Fruit fly (Drosophila melanogaster): Measurements from ENCODE around the gene CG4367.

Gene CG4367

DNA sequence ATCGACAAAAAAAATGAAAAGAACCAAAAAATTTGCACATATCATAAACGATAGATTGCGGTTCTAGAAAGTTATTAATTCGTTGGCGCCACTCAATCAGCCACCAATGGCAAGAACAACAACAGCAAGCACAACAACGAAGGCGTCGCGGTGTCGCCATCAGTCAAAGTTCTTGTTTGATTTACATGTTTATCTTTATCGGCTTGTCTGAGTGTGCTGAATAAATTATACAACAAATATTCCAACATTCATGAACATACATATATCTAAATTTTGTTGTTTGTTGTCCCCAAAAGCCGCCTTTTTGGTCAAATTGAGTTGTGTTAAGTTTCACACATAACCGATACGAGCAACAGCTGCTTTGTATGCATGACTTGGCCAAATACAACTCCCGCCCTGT lies 31.2 kb downstream of the CG4367 start:
- TF ChIP-seq fkh (GFP tag; optimal IDR thresholded peaks at IDR 0.05) (peak; percentile 68), CG4318 (GFP tag; optimal IDR thresholded peaks at IDR 0.05) (no peak), svp (GFP tag) (no peak)

DNA sequence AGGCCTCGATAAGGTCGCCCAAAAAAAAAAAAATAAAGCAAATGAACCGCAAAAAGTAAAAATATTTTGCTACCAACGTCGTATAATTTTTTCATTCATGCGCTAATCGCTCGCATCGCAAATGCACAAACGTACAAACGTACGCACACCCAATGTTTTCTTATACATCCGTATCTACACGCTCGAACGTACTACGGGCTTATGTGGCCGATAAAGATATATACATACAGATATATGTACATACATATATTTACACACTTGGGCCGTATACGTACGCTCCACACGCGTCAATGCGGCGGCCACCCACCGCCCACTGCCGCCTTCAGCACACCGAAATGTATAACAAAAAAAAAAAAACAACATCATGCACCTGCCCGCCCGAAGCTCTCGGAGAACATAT lies 38.8 kb downstream of the CG4367 start:
- no peak for TF ChIP-seq CG3919 (GFP tag; optimal IDR thresholded peaks at IDR 0.05)
- no peak for TF ChIP-seq CG6792 (GFP tag; optimal IDR thresholded peaks at IDR 0.05)
- TF ChIP-seq CG10631 (GFP tag; optimal IDR thresholded peaks at IDR 0.05), result no peak
- no peak for TF ChIP-seq CG9139 (GFP tag; optimal IDR thresholded peaks at IDR 0.05)
- TF ChIP-seq achi (GFP tag; optimal IDR thresholded peaks at IDR 0.05), result no peak
- no peak for TF ChIP-seq CG6854 (GFP tag; optimal IDR thresholded peaks at IDR 0.05)
- no peak for TF ChIP-seq fd85E (GFP tag; optimal IDR thresholded peaks at IDR 0.05)
- no peak for TF ChIP-seq lz (GFP tag; optimal IDR thresholded peaks at IDR 0.05)
- no peak for TF ChIP-seq Met (GFP tag; optimal IDR thresholded peaks at IDR 0.05)
- TF ChIP-seq vri (GFP tag; optimal IDR thresholded peaks at IDR 0.05), result peak; percentile 3
- TF ChIP-seq CG1621 (tag; optimal IDR thresholded peaks at IDR 0.05), result no peak
- TF ChIP-seq CG16779 (tag; optimal IDR thresholded peaks at IDR 0.05), result no peak
- no peak for TF ChIP-seq Lpt (GFP tag; optimal IDR thresholded peaks at IDR 0.05)
- peak; percentile 66 for TF ChIP-seq Eip78C (GFP tag)
- no peak for TF ChIP-seq CG15336 (GFP tag; IDR thresholded peaks at IDR 0.05)
- TF ChIP-seq Hr38 (GFP tag; optimal IDR thresholded peaks at IDR 0.05), result no peak
- TF ChIP-seq Eip75B (GFP tag; optimal IDR thresholded peaks at IDR 0.05), result no peak
- TF ChIP-seq CG8119 (GFP tag; IDR thresholded peaks at IDR 0.05), result no peak
- TF ChIP-seq pdm3 (GFP tag; optimal IDR thresholded peaks at IDR 0.05), result no peak
- no peak for TF ChIP-seq Gug (GFP tag; IDR thresholded peaks at IDR 0.05)
- no peak for TF ChIP-seq CG10669 (GFP tag; optimal IDR thresholded peaks at IDR 0.05)
- no peak for TF ChIP-seq CG6808 (GFP tag; optimal IDR thresholded peaks at IDR 0.05)
- no peak for TF ChIP-seq dsx (GFP tag; optimal IDR thresholded peaks at IDR 0.05; ENCODE audit: poor library complexity, severe bottlenecking)
- TF ChIP-seq Ets21C (GFP tag; optimal IDR thresholded peaks at IDR 0.05), result no peak
- TF ChIP-seq CG6276 (GFP tag; optimal IDR thresholded peaks at IDR 0.05), result no peak
- TF ChIP-seq Eip93F (GFP tag; optimal IDR thresholded peaks at IDR 0.05), result no peak
- no peak for TF ChIP-seq CG8632 (GFP tag; optimal IDR thresholded peaks at IDR 0.05)
- TF ChIP-seq Blimp-1 (GFP tag; optimal IDR thresholded peaks at IDR 0.05), result no peak
- TF ChIP-seq CG6163 (GFP tag; IDR thresholded peaks at IDR 0.05), result no peak
- TF ChIP-seq Hr4 (GFP tag; optimal IDR thresholded peaks at IDR 0.05), result no peak
- no peak for TF ChIP-seq cyc (GFP tag; optimal IDR thresholded peaks at IDR 0.05)
- no peak for TF ChIP-seq acj6 (GFP tag; optimal IDR thresholded peaks at IDR 0.05)
- no peak for TF ChIP-seq OdsH (GFP tag; optimal IDR thresholded peaks at IDR 0.05)
- TF ChIP-seq fkh (GFP tag; optimal IDR thresholded peaks at IDR 0.05), result peak; percentile 48
- peak; percentile 14; the same call in 1 of the 3 replicates for TF ChIP-seq eg (GFP tag; IDR thresholded peaks at IDR 0.05)
- TF ChIP-seq net (GFP tag; optimal IDR thresholded peaks at IDR 0.05), result no peak
- no peak for TF ChIP-seq salr (GFP tag; optimal IDR thresholded peaks at IDR 0.05)
- peak; percentile 69 for TF ChIP-seq svp (GFP tag)
- no peak for TF ChIP-seq Sox102F (GFP tag; optimal IDR thresholded peaks at IDR 0.05)

DNA sequence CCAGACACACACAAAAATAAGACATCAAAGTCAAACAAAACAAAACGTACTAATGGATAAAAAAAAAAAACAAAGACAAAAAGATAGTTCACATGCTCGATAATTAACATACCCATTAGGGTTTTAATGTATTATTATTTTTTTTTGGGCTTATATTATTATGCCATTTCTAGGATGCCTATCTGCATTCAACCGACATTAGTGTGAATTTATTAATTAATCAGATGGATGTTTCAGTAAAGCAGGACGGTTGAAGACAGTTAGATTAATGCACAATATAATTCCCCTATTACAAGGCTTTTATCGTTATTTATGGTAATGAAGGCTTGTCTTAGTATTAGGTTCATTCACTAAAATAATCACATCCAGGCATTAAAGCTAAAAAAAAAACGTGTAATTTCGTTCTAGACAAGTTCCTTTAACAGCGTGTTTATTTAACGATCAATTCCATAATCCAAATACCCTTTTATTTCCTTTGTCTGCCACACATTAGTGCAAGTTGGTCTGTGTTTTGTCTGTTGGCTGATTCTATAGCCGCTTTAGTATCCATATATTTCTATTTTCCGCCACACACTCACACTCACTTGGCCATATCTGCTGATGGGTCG lies 39.4 kb downstream of the CG4367 start:
- peak; percentile 33 for TF ChIP-seq CG32006 (GFP tag; optimal IDR thresholded peaks at IDR 0.05)
- no peak for TF ChIP-seq dsx (GFP tag; optimal IDR thresholded peaks at IDR 0.05; ENCODE audit: poor library complexity, severe bottlenecking)
- peak; percentile 10 for TF ChIP-seq Eip78C (GFP tag)
- peak; percentile 0 for TF ChIP-seq Lpt (GFP tag; optimal IDR thresholded peaks at IDR 0.05)
- TF ChIP-seq CG10631 (GFP tag; optimal IDR thresholded peaks at IDR 0.05), result no peak
- peak in 1 of 2 experiments; percentile 37 for TF ChIP-seq salr (GFP tag; optimal IDR thresholded peaks at IDR 0.05)

All from whole organism, prepupa.